Worm (Caenorhabditis elegans) whole organism, late embryonic: ENCODE results near the gene F36D3.4.

ENCODE experiments used
- ama-1 ChIP-seq: fragments of 150-350 bp; optimal IDR thresholded peaks from 2 replicates; lab custom pipeline; 2014
- ceh-9 ChIP-seq: sonication (generic microtip); optimal IDR thresholded peaks from 2 replicates; lab custom pipeline; 2016; ENCODE audit warnings: mild to moderate bottlenecking, missing genetic modification characterization, inconsistent platforms, missing compliant biosample characterization
- hlh-13 ChIP-seq: fragments of 200-800 bp; sonication (Bioruptor generic); optimal IDR thresholded peaks from 2 replicates; lab custom pipeline; 2018; ENCODE audit warnings: mild to moderate bottlenecking, missing genetic modification characterization, missing compliant biosample characterization
- hlh-15 ChIP-seq: sonication (generic microtip); optimal IDR thresholded peaks from 2 replicates; lab custom pipeline; 2016; ENCODE audit warnings: missing genetic modification characterization, missing compliant biosample characterization
- nfya-1 ChIP-seq: sonication (generic microtip); optimal IDR thresholded peaks from 2 replicates; lab custom pipeline; 2017; ENCODE audit warnings: missing genetic modification characterization, mild to moderate bottlenecking, missing compliant biosample characterization, antibody characterized with exemption, moderate library complexity
- nhr-11 ChIP-seq: fragments of 150-350 bp; optimal IDR thresholded peaks from 2 replicates; lab custom pipeline; 2014; ENCODE audit warnings: missing biosample characterization, missing genetic modification characterization
- pag-3 ChIP-seq: sonication (generic microtip); optimal IDR thresholded peaks from 2 replicates; lab custom pipeline; 2016; ENCODE audit warnings: missing compliant biosample characterization, missing genetic modification characterization, borderline replicate concordance
- pax-1 ChIP-seq: fragments of 150-350 bp; optimal IDR thresholded peaks from 2 replicates; lab custom pipeline; 2014; ENCODE audit warnings: missing biosample characterization, missing genetic modification characterization
- pha-4 ChIP-seq: fragments of 150-350 bp; optimal IDR thresholded peaks from 2 replicates; lab custom pipeline; 2018; ENCODE audit warnings: missing biosample characterization, missing genetic modification reagents, missing genetic modification characterization
- pqm-1 ChIP-seq: sonication (generic microtip); optimal IDR thresholded peaks from 2 replicates; lab custom pipeline; 2016; ENCODE audit warnings: missing genetic modification characterization, missing compliant biosample characterization
- pros-1 ChIP-seq: fragments of 150-350 bp; optimal IDR thresholded peaks from 2 replicates; lab custom pipeline; 2014; ENCODE audit warnings: missing biosample characterization, missing genetic modification reagents, missing genetic modification characterization
- tbx-7 ChIP-seq: sonication (generic microtip); optimal IDR thresholded peaks from 2 replicates; lab custom pipeline; 2016; ENCODE audit warnings: missing genotype, missing genetic modification characterization, missing compliant biosample characterization
- unc-86 ChIP-seq: sonication (generic microtip); optimal IDR thresholded peaks from 2 replicates; lab custom pipeline; 2016; ENCODE audit warnings: missing genetic modification characterization, missing compliant biosample characterization

DNA sequence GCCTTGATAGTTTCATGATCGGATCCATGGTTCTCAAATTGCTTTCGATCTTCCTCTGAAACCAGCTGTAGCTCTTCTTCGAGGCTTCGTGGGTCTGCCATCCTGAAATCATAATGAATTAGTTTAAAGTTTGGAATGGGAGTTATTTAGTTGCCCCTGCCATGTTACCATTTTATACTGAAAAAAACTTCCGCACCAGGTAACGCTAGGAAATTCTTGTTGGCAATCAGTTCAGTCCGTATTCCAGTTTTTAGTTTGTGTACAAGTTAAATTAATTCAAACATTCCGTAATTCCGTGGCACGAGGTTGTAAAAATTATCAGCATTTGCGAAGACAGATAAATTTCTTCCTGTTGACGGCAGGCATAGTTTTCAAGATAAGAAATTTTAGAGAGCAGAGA is 30.0 kb downstream of the F36D3.4 start, which contains the start of gene Y32B12A.5:
- TF ChIP-seq nfya-1 (no peak), pros-1 (tag; lab: Kevin White, UChicago) (no peak), ceh-9 (tag; lab: Kevin White, UChicago) (no peak), pqm-1 (tag; lab: Kevin White, UChicago) (no peak), unc-86 (no peak), ama-1 (lab: Kevin White, UChicago) (no peak), pag-3 (no peak), pax-1 (no peak), hlh-15 (tag; lab: Kevin White, UChicago) (no peak), nhr-11 (tag; lab: Kevin White, UChicago) (no peak), tbx-7 (tag; lab: Kevin White, UChicago) (no peak), hlh-13 (no peak), pha-4 (tag; lab: Kevin White, UChicago) (no peak)
